Fruit fly (Drosophila melanogaster): ENCODE measurements around the gene CG14342.

DNA sequence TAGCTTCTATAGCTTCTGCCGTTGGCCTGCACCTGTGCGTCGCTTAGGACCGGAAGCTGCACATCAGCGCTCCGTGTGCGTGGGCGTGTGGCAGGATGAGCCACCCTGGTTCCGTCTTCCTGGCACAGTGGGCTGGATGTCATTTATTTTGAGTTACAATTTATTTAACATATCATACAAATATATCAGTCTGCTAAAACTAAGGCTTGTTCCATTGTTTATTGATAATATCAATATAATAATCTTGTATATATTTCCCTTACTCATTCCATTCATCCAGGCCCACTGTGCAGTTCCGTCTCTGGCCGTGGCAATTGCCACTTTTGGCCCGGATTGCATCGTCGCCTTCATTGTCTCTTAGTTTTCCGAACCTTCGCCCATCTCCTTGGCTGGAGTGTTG lies 10.4 kb downstream of the CG14342 start:
- TF ChIP-seq N (GFP tag; optimal IDR thresholded peaks at IDR 0.05) (no peak), fru (GFP tag; optimal IDR thresholded peaks at IDR 0.05) (no peak), Hnf4 (GFP tag; optimal IDR thresholded peaks at IDR 0.05) (no peak), dl (GFP tag; optimal IDR thresholded peaks at IDR 0.05; ENCODE audit: insufficient read depth in 1 of 2, partially characterized antibody in 2 of 2) (no peak), Dfd (GFP tag; optimal IDR thresholded peaks at IDR 0.05) (no peak), ey (GFP tag; optimal IDR thresholded peaks at IDR 0.05) (no peak), Sp1 (GFP tag; optimal IDR thresholded peaks at IDR 0.05) (no peak), psq (GFP tag; optimal IDR thresholded peaks at IDR 0.05) (no peak)

Measured in whole organism, wandering third instar larva.